Worm (Caenorhabditis elegans): Measurements from ENCODE around the gene osm-6.

- TF ChIP-seq nhr-23 (tag; optimal IDR thresholded peaks at IDR 0.05) (no peak), egl-27 (tag; optimal IDR thresholded peaks at IDR 0.05) (no peak), ceh-82 (tag; optimal IDR thresholded peaks at IDR 0.05) (no peak), dmd-4 (tag; optimal IDR thresholded peaks at IDR 0.05) (no peak)
Observed at ce11 chrV:11917186-11917585, 10.1 kb downstream of the osm-6 start, which contains the start of gene R31.2.
